Fruit fly (Drosophila melanogaster) whole organism, embryonic: ENCODE data around the gene mag.

ENCODE experiments used
- Atf-2 ChIP-seq: fragments of 200-800 bp; sonication (Bioruptor generic); optimal IDR thresholded peaks from 2 replicates; lab custom pipeline; 2016; ENCODE audit warnings: missing biosample characterization, missing genetic modification characterization
- Bdp1 ChIP-seq: fragments of 200-800 bp; sonication (Bioruptor generic); optimal IDR thresholded peaks from 3 replicates; lab custom pipeline; 2016; ENCODE audit warnings: missing biosample characterization, missing genetic modification characterization
- CG10979 ChIP-seq: fragments of 200-800 bp; sonication (Bioruptor generic); optimal IDR thresholded peaks from 2 replicates; lab custom pipeline; 2018; ENCODE audit warnings: missing biosample characterization, mild to moderate bottlenecking, missing genetic modification characterization, moderate library complexity
- CG11398 ChIP-seq: fragments of 200-800 bp; sonication (Bioruptor generic); optimal IDR thresholded peaks from 2 replicates; lab custom pipeline; 2016; ENCODE audit warnings: missing biosample characterization, missing genetic modification characterization
- CG13287 ChIP-seq: fragments of 200-800 bp; sonication (Bioruptor generic); IDR thresholded peaks from 2 replicates; pipeline ENCODE4 v1.3.6; 2022; ENCODE audit warnings: missing biosample characterization, missing genetic modification characterization; ENCODE audit not compliant: partially characterized antibody
- CG16779 ChIP-seq: fragments of 200-800 bp; sonication (Bioruptor generic); IDR thresholded peaks from 2 replicates; pipeline ENCODE4 v1.3.6; 2022; ENCODE audit warnings: missing biosample characterization, missing genetic modification characterization
- CG17359 ChIP-seq: fragments of 200-800 bp; sonication (Bioruptor generic); optimal IDR thresholded peaks from 3 replicates; lab custom pipeline; 2018; ENCODE audit warnings: missing biosample characterization, mild to moderate bottlenecking, missing genetic modification characterization, moderate library complexity
- CG18011 ChIP-seq: fragments of 200-800 bp; sonication (Bioruptor generic); optimal IDR thresholded peaks from 2 replicates; lab custom pipeline; 2017; ENCODE audit warnings: missing biosample characterization, missing genetic modification characterization, mild to moderate bottlenecking, moderate library complexity, missing genotype
- CG2199 ChIP-seq: fragments of 200-800 bp; sonication (Bioruptor generic); IDR thresholded peaks from 3 replicates; pipeline ENCODE4 v1.3.6; 2022; ENCODE audit warnings: missing biosample characterization, missing genetic modification characterization
- CG31441 ChIP-seq: fragments of 200-800 bp; sonication (Bioruptor generic); IDR thresholded peaks from 2 replicates; pipeline ENCODE4 v1.3.6; 2022; ENCODE audit warnings: missing biosample characterization, missing genetic modification characterization
- CG3281 ChIP-seq: fragments of 200-800 bp; sonication (Bioruptor generic); optimal IDR thresholded peaks from 3 replicates; lab custom pipeline; 2017; ENCODE audit warnings: missing biosample characterization, mild to moderate bottlenecking, missing genetic modification characterization
- CG33213 ChIP-seq: fragments of 200-800 bp; sonication (Bioruptor generic); optimal IDR thresholded peaks from 3 replicates; lab custom pipeline; 2016; ENCODE audit warnings: missing biosample characterization, missing genetic modification characterization
- CG34422 ChIP-seq: fragments of 200-800 bp; sonication (Bioruptor generic); IDR thresholded peaks from 3 replicates; pipeline ENCODE4 v1.3.6; 2022; ENCODE audit warnings: missing biosample characterization, missing genetic modification characterization
- CG4424 ChIP-seq: fragments of 200-800 bp; sonication (Bioruptor generic); optimal IDR thresholded peaks from 3 replicates; lab custom pipeline; 2016; ENCODE audit warnings: missing biosample characterization, missing genetic modification characterization
- CG4617 ChIP-seq: fragments of 200-800 bp; sonication (Bioruptor generic); optimal IDR thresholded peaks from 3 replicates; lab custom pipeline; 2016; ENCODE audit warnings: missing biosample characterization, missing genetic modification characterization, borderline replicate concordance
- CG5953 ChIP-seq: fragments of 200-800 bp; sonication (Bioruptor generic); IDR thresholded peaks from 2 replicates; pipeline ENCODE4 v1.3.6; 2022; ENCODE audit warnings: missing biosample characterization, missing genetic modification characterization
- CG6765 ChIP-seq: fragments of 200-800 bp; sonication (Bioruptor generic); optimal IDR thresholded peaks from 3 replicates; lab custom pipeline; 2017; ENCODE audit warnings: missing biosample characterization, mild to moderate bottlenecking, missing genetic modification characterization
- CG7963 ChIP-seq: fragments of 200-800 bp; sonication (Bioruptor generic); IDR thresholded peaks from 3 replicates; pipeline ENCODE4 v1.3.6; 2022; ENCODE audit warnings: missing biosample characterization, missing genetic modification characterization; ENCODE audit not compliant: partially characterized antibody
- CG8944 ChIP-seq: fragments of 200-800 bp; sonication (Bioruptor generic); optimal IDR thresholded peaks from 3 replicates; lab custom pipeline; 2016; ENCODE audit warnings: missing biosample characterization, missing genetic modification characterization
- CHES-1-like ChIP-seq: fragments of 200-800 bp; sonication (Bioruptor generic); optimal IDR thresholded peaks from 2 replicates; lab custom pipeline; 2016; ENCODE audit warnings: missing biosample characterization, missing genetic modification characterization
- CkIIα-i1 ChIP-seq: fragments of 200-800 bp; sonication (Bioruptor generic); IDR thresholded peaks from 2 replicates; pipeline ENCODE4 v1.3.6; 2022; ENCODE audit warnings: missing biosample characterization, missing genetic modification characterization
- Dad ChIP-seq: fragments of 200-800 bp; sonication (Bioruptor generic); optimal IDR thresholded peaks from 3 replicates; lab custom pipeline; 2016; ENCODE audit warnings: missing biosample characterization, missing genetic modification characterization
- Dbx ChIP-seq: fragments of 200-800 bp; sonication (Bioruptor generic); IDR thresholded peaks from 3 replicates; pipeline ENCODE4 v1.3.6; 2022; ENCODE audit warnings: missing biosample characterization, missing genetic modification characterization
- Deaf1 ChIP-seq: fragments of 200-800 bp; optimal IDR thresholded peaks from 3 replicates; lab custom pipeline; 2019; ENCODE audit warnings: missing biosample characterization, mild to moderate bottlenecking, missing genetic modification characterization, moderate library complexity
- Ets97D ChIP-seq: fragments of 200-800 bp; sonication (Bioruptor generic); optimal IDR thresholded peaks from 3 replicates; lab custom pipeline; 2016; ENCODE audit warnings: missing biosample characterization, missing genetic modification characterization
- HmgD ChIP-seq: fragments of 200-800 bp; sonication (Bioruptor generic); optimal IDR thresholded peaks from 3 replicates; lab custom pipeline; 2016; ENCODE audit warnings: missing biosample characterization, missing genetic modification characterization
- Mrtf ChIP-seq: fragments of 200-800 bp; sonication (Bioruptor generic); IDR thresholded peaks from 3 replicates; pipeline ENCODE4 v1.3.6; 2022; ENCODE audit warnings: missing biosample characterization, missing genetic modification characterization
- Nf-YA ChIP-seq: fragments of 200-800 bp; sonication (Bioruptor generic); IDR thresholded peaks from 2 replicates; pipeline ENCODE4 v1.3.6; 2022; ENCODE audit warnings: missing biosample characterization, missing genetic modification characterization
- NfI ChIP-seq: fragments of 200-800 bp; sonication (Bioruptor generic); optimal IDR thresholded peaks from 3 replicates; lab custom pipeline; 2018; ENCODE audit warnings: missing biosample characterization, mild to moderate bottlenecking, missing genetic modification characterization, moderate library complexity
- Ptx1 ChIP-seq: fragments of 200-800 bp; sonication (Bioruptor generic); IDR thresholded peaks from 2 replicates; pipeline ENCODE4 v1.3.6; 2022; ENCODE audit warnings: missing biosample characterization, missing genetic modification characterization
- Sin3A ChIP-seq: fragments of >200 bp; optimal IDR thresholded peaks from 2 replicates; lab custom pipeline; 2018
- Sry-β ChIP-seq: fragments of 200-800 bp; sonication (Bioruptor generic); optimal IDR thresholded peaks from 2 replicates; lab custom pipeline; 2018; ENCODE audit warnings: missing biosample characterization, mild to moderate bottlenecking, missing genetic modification characterization, moderate library complexity
- az2 ChIP-seq: fragments of 200-800 bp; sonication (Bioruptor generic); optimal IDR thresholded peaks from 3 replicates; lab custom pipeline; 2016; ENCODE audit warnings: missing biosample characterization, missing genetic modification characterization
- cg ChIP-seq: fragments of 200-800 bp; sonication (Bioruptor generic); optimal IDR thresholded peaks from 3 replicates; lab custom pipeline; 2019; ENCODE audit warnings: missing biosample characterization, mild to moderate bottlenecking, missing genetic modification characterization, moderate library complexity
- crp ChIP-seq, 2 experiments: fragments of 200-800 bp; sonication (Bioruptor generic); optimal IDR thresholded peaks; 2 replicates in 1 of 2; 3 replicates in 1 of 2; lab custom pipeline; 2017; ENCODE audit warnings: missing biosample characterization in 2 of 2, missing genetic modification characterization in 2 of 2, mild to moderate bottlenecking in 1 of 2, moderate library complexity in 1 of 2
- cwo ChIP-seq: fragments of 200-800 bp; sonication (Bioruptor generic); optimal IDR thresholded peaks from 3 replicates; lab custom pipeline; 2017; ENCODE audit warnings: missing biosample characterization, missing genetic modification characterization, mild to moderate bottlenecking, moderate library complexity, missing genetic modification reagents
- dm ChIP-seq: fragments of 200-800 bp; sonication (Bioruptor generic); optimal IDR thresholded peaks from 3 replicates; lab custom pipeline; 2016; ENCODE audit warnings: missing biosample characterization, missing genetic modification characterization
- emc ChIP-seq: fragments of 200-800 bp; sonication (Bioruptor generic); optimal IDR thresholded peaks from 2 replicates; lab custom pipeline; 2016; ENCODE audit warnings: missing biosample characterization, missing genetic modification characterization
- gem ChIP-seq: fragments of 200-800 bp; sonication (Bioruptor generic); optimal IDR thresholded peaks from 2 replicates; lab custom pipeline; 2019; ENCODE audit warnings: missing biosample characterization, mild to moderate bottlenecking, missing genetic modification characterization, moderate library complexity
- h ChIP-seq: fragments of >200 bp; optimal IDR thresholded peaks from 2 replicates; lab custom pipeline; 2017
- mirr ChIP-seq: fragments of 200-800 bp; sonication (Bioruptor generic); optimal IDR thresholded peaks from 3 replicates; lab custom pipeline; 2018; ENCODE audit warnings: missing biosample characterization, mild to moderate bottlenecking, missing genetic modification characterization
- mld ChIP-seq: fragments of 200-800 bp; sonication (Bioruptor generic); IDR thresholded peaks from 3 replicates; pipeline ENCODE4 v1.3.6; 2022; ENCODE audit warnings: missing biosample characterization, missing genetic modification characterization; ENCODE audit not compliant: partially characterized antibody
- nerfin-2 ChIP-seq: fragments of 200-800 bp; sonication (Bioruptor generic); IDR thresholded peaks from 2 replicates; pipeline ENCODE4 v1.3.6; 2022; ENCODE audit warnings: missing biosample characterization, missing genetic modification characterization; ENCODE audit not compliant: partially characterized antibody
- psq ChIP-seq: fragments of 200-800 bp; sonication (Bioruptor generic); optimal IDR thresholded peaks from 2 replicates; lab custom pipeline; 2017; ENCODE audit warnings: missing biosample characterization, missing genetic modification characterization
- sd ChIP-seq: fragments of 200-800 bp; sonication (Bioruptor generic); optimal IDR thresholded peaks from 3 replicates; lab custom pipeline; 2018; ENCODE audit warnings: missing biosample characterization, mild to moderate bottlenecking, missing genetic modification characterization, moderate library complexity
- sna ChIP-seq: fragments of 200-800 bp; sonication (Bioruptor generic); IDR thresholded peaks from 2 replicates; pipeline ENCODE4 v1.3.6; 2022; ENCODE audit warnings: missing biosample characterization, missing genetic modification characterization; ENCODE audit not compliant: partially characterized antibody
- stc ChIP-seq: fragments of 200-800 bp; sonication (Bioruptor generic); IDR thresholded peaks from 2 replicates; pipeline ENCODE4 v1.3.6; 2022; ENCODE audit warnings: missing biosample characterization, missing genetic modification characterization
- toy ChIP-seq: fragments of 200-800 bp; sonication (Bioruptor generic); IDR thresholded peaks from 2 replicates; pipeline ENCODE4 v1.3.6; 2022; ENCODE audit warnings: missing biosample characterization, missing genetic modification characterization
- vnd ChIP-seq: fragments of 200-800 bp; sonication (Bioruptor generic); IDR thresholded peaks from 3 replicates; pipeline ENCODE4 v1.3.6; 2022; ENCODE audit warnings: missing biosample characterization, missing genetic modification characterization; ENCODE audit not compliant: partially characterized antibody
- yki ChIP-seq: fragments of >200 bp; optimal IDR thresholded peaks from 3 replicates; lab custom pipeline; 2018
- zf30C ChIP-seq: fragments of 200-800 bp; sonication (Bioruptor generic); optimal IDR thresholded peaks from 3 replicates; lab custom pipeline; 2018; ENCODE audit warnings: missing biosample characterization, mild to moderate bottlenecking, missing genetic modification characterization

The mag gene

DNA sequence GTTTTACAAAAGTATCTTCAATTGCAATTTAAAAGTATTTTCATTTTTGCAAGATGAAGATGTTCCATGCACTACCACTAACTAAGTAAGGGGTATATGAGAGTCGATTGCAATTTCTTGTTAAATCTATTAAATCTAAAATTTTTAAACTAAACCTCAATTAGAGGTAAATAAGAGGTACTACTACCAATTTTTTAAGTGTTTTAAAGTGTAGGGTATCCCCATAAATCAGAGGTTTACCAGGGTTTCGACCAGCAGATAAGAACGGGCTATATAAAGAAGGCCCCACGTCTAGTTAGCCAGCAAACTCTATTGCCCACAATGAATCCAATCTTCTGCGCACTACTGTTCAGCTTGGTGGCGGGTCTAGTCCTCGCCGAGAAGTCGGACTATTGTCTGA is at the start of gene mag:
TSS of gene mag (plus strand) at position 301 of the 400 bp plus-strand sequence.
- TF ChIP-seq sd (tag; lab: Kevin White, UChicago) (no peak), CG5953 (GFP tag; lab: Robert Waterston, UW) (no peak), crp (GFP tag; optimal IDR thresholded peaks at IDR 0.05; lab: Kevin White, UChicago) (no peak), CG4617 (GFP tag; lab: Kevin White, UChicago) (no peak), nerfin-2 (GFP tag; lab: Robert Waterston, UW) (no peak), stc (GFP tag; lab: Robert Waterston, UW) (no peak), Dad (GFP tag; lab: Kevin White, UChicago) (no peak), CG16779 (GFP tag; lab: Robert Waterston, UW) (no peak), Sin3A (lab: Kevin White, UChicago) (no peak), CG8944 (GFP tag; lab: Kevin White, UChicago) (no peak), CG7963 (GFP tag; lab: Robert Waterston, UW) (no peak), emc (GFP tag; lab: Kevin White, UChicago) (no peak), az2 (no peak), CG10979 (no peak), HmgD (GFP tag; lab: Kevin White, UChicago) (no peak), Ptx1 (GFP tag; lab: Robert Waterston, UW) (no peak)

DNA sequence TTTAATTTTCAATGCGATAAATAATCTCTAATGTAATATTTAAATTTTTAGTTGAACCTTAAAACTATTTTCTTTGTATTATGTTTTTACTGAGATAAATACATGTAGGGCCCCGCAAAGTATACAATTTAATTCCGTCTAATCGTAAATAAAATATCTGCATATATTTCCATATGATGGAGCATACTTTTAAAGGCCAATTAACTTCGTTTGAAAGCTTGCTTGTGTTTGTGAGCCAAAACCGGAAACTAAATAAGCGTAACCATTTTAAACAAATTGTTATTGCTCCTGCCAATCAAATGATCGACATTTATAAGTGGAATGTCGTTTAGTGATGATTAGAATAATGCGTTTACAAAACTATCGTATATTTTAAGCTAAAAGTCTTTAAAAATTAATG is 49.7 kb upstream of the mag start:
- TF ChIP-seq vnd (no peak), mirr (GFP tag; lab: Kevin White, UChicago) (peak; percentile 26), Sry-β (GFP tag; lab: Kevin White, UChicago) (no peak), Nf-YA (GFP tag; lab: Robert Waterston, UW) (no peak), CG33213 (GFP tag; lab: Kevin White, UChicago) (no peak), CG34422 (GFP tag; lab: Robert Waterston, UW) (no peak), psq (no peak), Atf-2 (GFP tag; lab: Kevin White, UChicago) (no peak), CG4424 (GFP tag; lab: Kevin White, UChicago) (no peak), CG3281 (GFP tag; lab: Kevin White, UChicago) (no peak), CG18011 (GFP tag; lab: Kevin White, UChicago) (no peak), cwo (GFP tag; lab: Kevin White, UChicago) (no peak), sd (tag; lab: Kevin White, UChicago) (peak; percentile 26), Mrtf (no peak), zf30C (GFP tag; lab: Kevin White, UChicago) (no peak), CG6765 (GFP tag; lab: Kevin White, UChicago) (peak; percentile 17), Ets97D (peak; percentile 90), toy (GFP tag; lab: Robert Waterston, UW) (no peak), yki (lab: Kevin White, UChicago) (no peak), CG16779 (GFP tag; lab: Robert Waterston, UW) (no peak), CkIIα-i1 (GFP tag; lab: Robert Waterston, UW) (no peak), gem (no peak), CG11398 (GFP tag; lab: Kevin White, UChicago) (no peak), Dbx (GFP tag; lab: Robert Waterston, UW) (no peak), sna (GFP tag; lab: Robert Waterston, UW) (no peak), Bdp1 (GFP tag; lab: Kevin White, UChicago) (no peak), cg (peak; percentile 60), CHES-1-like (no peak), CG17359 (tag; lab: Kevin White, UChicago) (peak; percentile 16), Deaf1 (tag; lab: Kevin White, UChicago) (no peak), CG2199 (GFP tag; lab: Robert Waterston, UW) (no peak), CG13287 (no peak), CG31441 (no peak), h (lab: Kevin White, UChicago) (no peak), mld (GFP tag; lab: Robert Waterston, UW) (no peak), dm (no peak), NfI (peak; percentile 10)
